Fruit fly (Drosophila melanogaster) whole organism, embryonic: ENCODE data around the gene CG3071.
A peak's percentile ranks its signal among the peaks of the same experiment; 100 is the strongest.

Experiments
- Asciz ChIP-seq: fragments of 200-800 bp; sonication (Bioruptor generic); optimal IDR thresholded peaks from 2 replicates; lab custom pipeline; 2017; ENCODE audit warnings: missing biosample characterization, mild to moderate bottlenecking, missing genetic modification characterization, missing genetic modification reagents
- CG1024 ChIP-seq: fragments of 200-800 bp; sonication (Bioruptor generic); IDR thresholded peaks from 2 replicates; pipeline ENCODE4 v1.3.6; 2022; ENCODE audit warnings: missing biosample characterization, missing genetic modification characterization
- CG11398 ChIP-seq: fragments of 200-800 bp; sonication (Bioruptor generic); optimal IDR thresholded peaks from 2 replicates; lab custom pipeline; 2016; ENCODE audit warnings: missing biosample characterization, missing genetic modification characterization
- CG11695 ChIP-seq: fragments of 200-800 bp; sonication (Bioruptor generic); IDR thresholded peaks from 3 replicates; pipeline ENCODE4 v1.3.6; 2022; ENCODE audit warnings: missing biosample characterization, missing genetic modification characterization
- CG12071 ChIP-seq: fragments of 200-800 bp; sonication (Bioruptor generic); optimal IDR thresholded peaks from 3 replicates; lab custom pipeline; 2018; ENCODE audit warnings: missing biosample characterization, mild to moderate bottlenecking, missing genetic modification characterization
- CG13296 ChIP-seq: fragments of 200-800 bp; sonication (Bioruptor generic); optimal IDR thresholded peaks from 3 replicates; lab custom pipeline; 2018; ENCODE audit warnings: missing biosample characterization, mild to moderate bottlenecking, missing genetic modification characterization
- CG15011 ChIP-seq: fragments of 200-800 bp; sonication (Bioruptor generic); optimal IDR thresholded peaks from 3 replicates; lab custom pipeline; 2018; ENCODE audit warnings: missing biosample characterization, mild to moderate bottlenecking, missing genetic modification characterization
- CG17328 ChIP-seq: fragments of 200-800 bp; sonication (Bioruptor generic); IDR thresholded peaks from 2 replicates; pipeline ENCODE4 v1.3.6; 2022; ENCODE audit warnings: missing biosample characterization, missing genetic modification characterization
- CG17359 ChIP-seq: fragments of 200-800 bp; sonication (Bioruptor generic); optimal IDR thresholded peaks from 3 replicates; lab custom pipeline; 2018; ENCODE audit warnings: missing biosample characterization, mild to moderate bottlenecking, missing genetic modification characterization, moderate library complexity
- CG2129 ChIP-seq: fragments of 200-800 bp; sonication (Bioruptor generic); IDR thresholded peaks from 2 replicates; pipeline ENCODE4 v1.3.6; 2022; ENCODE audit warnings: missing biosample characterization, missing genetic modification characterization; ENCODE audit not compliant: partially characterized antibody
- CG3163 ChIP-seq: fragments of 200-800 bp; sonication (Bioruptor generic); optimal IDR thresholded peaks from 3 replicates; lab custom pipeline; 2016; ENCODE audit warnings: missing biosample characterization, missing genetic modification characterization
- CG3407 ChIP-seq: fragments of 200-800 bp; sonication (Bioruptor generic); optimal IDR thresholded peaks from 2 replicates; lab custom pipeline; 2018; ENCODE audit warnings: missing biosample characterization, mild to moderate bottlenecking, missing genetic modification characterization
- CG6689 ChIP-seq: fragments of 200-800 bp; sonication (Bioruptor generic); IDR thresholded peaks from 2 replicates; pipeline ENCODE4 v1.3.6; 2022; ENCODE audit warnings: missing biosample characterization, missing genetic modification characterization
- CG7357 ChIP-seq: fragments of 200-800 bp; sonication (Bioruptor generic); IDR thresholded peaks from 3 replicates; pipeline ENCODE4 v1.3.6; 2022; ENCODE audit warnings: missing biosample characterization, missing genetic modification characterization
- CG8388 ChIP-seq: fragments of 200-800 bp; sonication (Bioruptor generic); optimal IDR thresholded peaks from 2 replicates; lab custom pipeline; 2019; ENCODE audit warnings: missing biosample characterization, mild to moderate bottlenecking, missing genetic modification characterization, moderate library complexity
- CoRest ChIP-seq: fragments of 200-800 bp; sonication (Bioruptor generic); optimal IDR thresholded peaks from 3 replicates; lab custom pipeline; 2018; ENCODE audit warnings: missing biosample characterization, mild to moderate bottlenecking, missing genetic modification characterization, moderate library complexity
- D ChIP-seq, 2 experiments: fragments of 200-800 bp in 1 of 2; fragments of >200 bp in 1 of 2; sonication (Bioruptor generic) in 1 of 2; optimal IDR thresholded peaks; 2 replicates in 1 of 2; 3 replicates in 1 of 2; lab custom pipeline; 2017; ENCODE audit warnings: mild to moderate bottlenecking in 1 of 2, missing biosample characterization in 1 of 2, missing genetic modification characterization in 1 of 2, missing genetic modification reagents in 1 of 2
- Dip2 ChIP-seq: fragments of 200-800 bp; sonication (Bioruptor generic); IDR thresholded peaks from 2 replicates; pipeline ENCODE4 v1.3.6; 2022; ENCODE audit warnings: missing biosample characterization, missing genetic modification characterization
- ERR ChIP-seq: fragments of 200-800 bp; sonication (Bioruptor generic); optimal IDR thresholded peaks from 2 replicates; lab custom pipeline; 2016; ENCODE audit warnings: missing biosample characterization, missing genetic modification characterization
- Fer1 ChIP-seq: fragments of 200-800 bp; sonication (Bioruptor generic); optimal IDR thresholded peaks from 2 replicates; lab custom pipeline; 2017; ENCODE audit warnings: missing biosample characterization, mild to moderate bottlenecking, missing genetic modification characterization
- Fer2 ChIP-seq: fragments of 200-800 bp; sonication (Bioruptor generic); optimal IDR thresholded peaks from 2 replicates; lab custom pipeline; 2018; ENCODE audit warnings: missing biosample characterization, mild to moderate bottlenecking, missing genetic modification characterization, moderate library complexity
- H2.0 ChIP-seq: fragments of 200-800 bp; sonication (Bioruptor generic); IDR thresholded peaks from 2 replicates; pipeline ENCODE4 v1.3.6; 2022; ENCODE audit warnings: missing biosample characterization, missing genetic modification characterization
- Hmr ChIP-seq: fragments of 200-800 bp; sonication (Bioruptor generic); optimal IDR thresholded peaks from 3 replicates; lab custom pipeline; 2017; ENCODE audit warnings: mild to moderate bottlenecking, missing biosample characterization, missing genetic modification reagents, missing genetic modification characterization
- Hr78 ChIP-seq, 2 experiments: fragments of 200-800 bp in 1 of 2; fragments of >200 bp in 1 of 2; sonication (Bioruptor generic) in 1 of 2; optimal IDR thresholded peaks; 2 replicates each; lab custom pipeline; 2017 to 2019; ENCODE audit warnings: missing biosample characterization in 2 of 2, missing genetic modification characterization in 2 of 2, mild to moderate bottlenecking in 1 of 2, moderate library complexity in 1 of 2
- NC2β ChIP-seq: fragments of 200-800 bp; sonication (Bioruptor generic); optimal IDR thresholded peaks from 2 replicates; lab custom pipeline; 2016; ENCODE audit warnings: missing biosample characterization, missing genetic modification characterization
- Nf-YB ChIP-seq: fragments of 200-800 bp; sonication (Bioruptor generic); optimal IDR thresholded peaks from 3 replicates; lab custom pipeline; 2019; ENCODE audit warnings: missing biosample characterization, mild to moderate bottlenecking, missing genetic modification characterization, moderate library complexity
- Sox102F ChIP-seq: fragments of 200-800 bp; sonication (Bioruptor generic); optimal IDR thresholded peaks from 2 replicates; lab custom pipeline; 2018; ENCODE audit warnings: missing biosample characterization, mild to moderate bottlenecking, missing genetic modification characterization, moderate library complexity
- Stat92E ChIP-seq, 3 experiments: fragments of >200 bp in 2 of 3; fragments of 200-800 bp in 1 of 3; sonication (Bioruptor generic) in 1 of 3; optimal IDR thresholded peaks; 2 replicates each; lab custom pipeline; 2017 to 2019; ENCODE audit warnings: missing biosample characterization in 3 of 3, missing genetic modification characterization in 3 of 3, mild to moderate bottlenecking in 1 of 3, moderate library complexity in 1 of 3
- ac ChIP-seq: fragments of 200-800 bp; sonication (Bioruptor generic); optimal IDR thresholded peaks from 3 replicates; lab custom pipeline; 2017; ENCODE audit warnings: missing biosample characterization, mild to moderate bottlenecking, missing genetic modification characterization
- bcd ChIP-seq: fragments of 200-800 bp; sonication (Bioruptor generic); optimal IDR thresholded peaks from 2 replicates; lab custom pipeline; 2017; ENCODE audit warnings: missing biosample characterization, mild to moderate bottlenecking, missing genetic modification characterization
- cg ChIP-seq: fragments of 200-800 bp; sonication (Bioruptor generic); optimal IDR thresholded peaks from 3 replicates; lab custom pipeline; 2019; ENCODE audit warnings: missing biosample characterization, mild to moderate bottlenecking, missing genetic modification characterization, moderate library complexity
- dimm ChIP-seq: fragments of 200-800 bp; sonication (Bioruptor generic); IDR thresholded peaks from 2 replicates; pipeline ENCODE4 v1.3.6; 2022; ENCODE audit warnings: missing biosample characterization, missing genetic modification characterization
- ewg ChIP-seq: fragments of 200-800 bp; sonication (Bioruptor generic); optimal IDR thresholded peaks from 3 replicates; lab custom pipeline; 2017; ENCODE audit warnings: mild to moderate bottlenecking, missing biosample characterization, missing genetic modification reagents, missing genetic modification characterization
- fd102C ChIP-seq: fragments of 200-800 bp; sonication (Bioruptor generic); optimal IDR thresholded peaks from 2 replicates; lab custom pipeline; 2018; ENCODE audit warnings: missing biosample characterization, mild to moderate bottlenecking, missing genetic modification characterization, moderate library complexity
- hkb ChIP-seq, 2 experiments: fragments of 200-800 bp in 1 of 2; fragments of >200 bp in 1 of 2; sonication (Bioruptor generic) in 1 of 2; IDR thresholded peaks in 1 of 2; optimal IDR thresholded peaks in 1 of 2; 2 replicates each; pipeline versions ENCODE4 v1.3.6 to Lab custom; 2017 to 2022; ENCODE audit warnings: missing biosample characterization in 1 of 2, missing genetic modification characterization in 1 of 2
- lbe ChIP-seq: fragments of 200-800 bp; sonication (Bioruptor generic); optimal IDR thresholded peaks from 2 replicates; lab custom pipeline; 2016; ENCODE audit warnings: missing biosample characterization, mild to moderate bottlenecking, missing genetic modification characterization
- maf-S ChIP-seq: fragments of 200-800 bp; sonication (Bioruptor generic); optimal IDR thresholded peaks from 2 replicates; lab custom pipeline; 2016; ENCODE audit warnings: missing biosample characterization, missing genetic modification characterization
- org-1 ChIP-seq: fragments of 200-800 bp; sonication (Bioruptor generic); optimal IDR thresholded peaks from 2 replicates; lab custom pipeline; 2017; ENCODE audit warnings: missing biosample characterization, missing genetic modification characterization
- peb ChIP-seq: fragments of 200-800 bp; sonication (Bioruptor generic); IDR thresholded peaks from 2 replicates; pipeline ENCODE4 v1.3.6; 2022; ENCODE audit warnings: missing biosample characterization, missing genetic modification characterization
- sd ChIP-seq: fragments of 200-800 bp; sonication (Bioruptor generic); optimal IDR thresholded peaks from 3 replicates; lab custom pipeline; 2018; ENCODE audit warnings: missing biosample characterization, mild to moderate bottlenecking, missing genetic modification characterization, moderate library complexity
- sens ChIP-seq: fragments of 200-800 bp; sonication (Bioruptor generic); peaks from one replicate; lab custom pipeline; 2016; ENCODE audit warnings: missing biosample characterization, missing genetic modification characterization
- sima ChIP-seq: fragments of 200-800 bp; sonication (Bioruptor generic); optimal IDR thresholded peaks from 2 replicates; lab custom pipeline; 2016; ENCODE audit warnings: missing biosample characterization, missing genetic modification characterization
- sisA ChIP-seq: fragments of 200-800 bp; sonication (Bioruptor generic); IDR thresholded peaks from 2 replicates; pipeline ENCODE4 v1.3.6; 2022; ENCODE audit warnings: missing biosample characterization, missing genetic modification characterization
- tup ChIP-seq: fragments of 200-800 bp; sonication (Bioruptor generic); optimal IDR thresholded peaks from 2 replicates; lab custom pipeline; 2016; ENCODE audit warnings: missing biosample characterization, mild to moderate bottlenecking, missing genetic modification characterization, moderate library complexity
- vvl ChIP-seq: fragments of 200-800 bp; sonication (Bioruptor generic); IDR thresholded peaks from 2 replicates; pipeline ENCODE4 v1.3.6; 2022; ENCODE audit warnings: missing biosample characterization, missing genetic modification characterization
- zfh1 ChIP-seq: fragments of 200-800 bp; sonication (Bioruptor generic); IDR thresholded peaks from 3 replicates; pipeline ENCODE4 v1.3.6; 2022; ENCODE audit warnings: missing biosample characterization, missing genetic modification characterization

The CG3071 gene

DNA sequence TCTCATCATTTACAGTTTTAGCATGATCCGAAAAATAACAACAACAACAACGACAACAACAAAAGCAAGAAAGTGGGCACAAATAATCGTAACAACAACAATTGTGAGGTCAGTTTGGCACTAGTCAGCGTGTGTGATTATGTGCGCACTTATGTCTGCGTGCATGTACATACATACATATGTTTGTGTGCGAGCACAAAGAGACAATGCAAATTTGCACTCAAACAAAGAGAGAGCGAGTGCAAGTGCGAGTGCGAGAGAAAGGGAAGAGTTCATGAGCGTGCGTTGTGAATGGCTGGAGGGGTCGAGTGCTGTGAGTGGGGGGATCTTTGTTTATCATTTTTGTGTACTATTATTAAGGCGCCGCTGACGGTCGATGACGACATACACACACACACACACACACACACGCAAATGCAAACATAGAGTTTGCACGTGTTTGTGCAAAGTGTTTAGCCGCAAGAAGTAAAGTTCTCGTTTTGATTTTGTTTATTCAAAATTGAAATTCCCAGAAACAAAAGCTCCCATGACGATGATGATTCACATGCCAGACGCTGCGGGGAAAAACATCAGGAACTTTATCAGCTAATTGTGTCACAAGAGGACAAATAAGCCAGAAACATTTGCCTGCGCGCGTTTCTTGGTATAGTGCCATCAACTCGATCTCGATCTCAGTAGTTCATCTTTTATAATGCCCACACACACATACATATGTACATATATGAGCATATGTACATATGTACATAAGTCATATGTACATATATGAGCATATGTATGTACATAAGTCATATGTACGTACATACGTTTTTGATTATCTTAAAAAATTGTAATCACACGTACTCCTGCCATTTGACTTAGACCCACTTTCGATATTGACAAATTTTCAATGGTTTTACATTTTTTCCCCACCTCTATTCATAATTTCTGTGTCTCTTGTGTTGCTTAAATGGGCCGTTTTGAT, 32.1 kb downstream of the CG3071 start (continued):
- TF ChIP-seq Fer1: no peak
- TF ChIP-seq Hmr (GFP tag; lab: Kevin White, UChicago): peak; percentile 1
- peak; percentile 1 for TF ChIP-seq CG15011 (GFP tag; lab: Kevin White, UChicago)
- TF ChIP-seq org-1 (GFP tag; lab: Kevin White, UChicago): peak; percentile 15
- TF ChIP-seq CG6689 (GFP tag; lab: Robert Waterston, UW): peak; percentile 19; the same call in 1 of the 2 replicates
- no peak for TF ChIP-seq ERR (GFP tag; lab: Kevin White, UChicago)
- 0 out of 3 replicates have a peak, but pooled peaks have one; percentile 6 for TF ChIP-seq CG11695 (GFP tag; lab: Robert Waterston, UW)
- no peak for TF ChIP-seq Dip2
- TF ChIP-seq CG3407: peak; percentile 20
- peak; percentile 36 for TF ChIP-seq vvl
- peak; percentile 11 for TF ChIP-seq Asciz (GFP tag; lab: Kevin White, UChicago)
- peak; percentile 26 for TF ChIP-seq CG12071 (GFP tag; lab: Kevin White, UChicago)
- TF ChIP-seq NC2β (GFP tag; lab: Kevin White, UChicago): peak; percentile 19
- TF ChIP-seq D (optimal IDR thresholded peaks at IDR 0.05; lab: Kevin White, UChicago): no peak
- TF ChIP-seq D (GFP tag; optimal IDR thresholded peaks at IDR 0.05; lab: Kevin White, UChicago): no peak
- TF ChIP-seq Hr78 (GFP tag; optimal IDR thresholded peaks at IDR 0.05; lab: Kevin White, UChicago): peak in 1 of 2 experiments; percentile 19
- TF ChIP-seq ac: peak; percentile 5
- TF ChIP-seq lbe (GFP tag; lab: Kevin White, UChicago): peak; percentile 40
- peak; percentile 47; the same call in 1 of the 3 replicates for TF ChIP-seq zfh1 (GFP tag; lab: Robert Waterston, UW)
- peak; percentile 16 for TF ChIP-seq bcd (GFP tag; lab: Kevin White, UChicago)
- TF ChIP-seq peb (GFP tag; lab: Robert Waterston, UW): no peak
- no peak for TF ChIP-seq CG2129 (GFP tag; lab: Robert Waterston, UW)
- TF ChIP-seq CG7357 (GFP tag; lab: Robert Waterston, UW): no peak
- peak; percentile 69 for TF ChIP-seq CG3163 (GFP tag; lab: Kevin White, UChicago)
- peak; percentile 9 for TF ChIP-seq CG11398 (GFP tag; lab: Kevin White, UChicago)
- TF ChIP-seq CG17328 (GFP tag; lab: Robert Waterston, UW): 0 out of 2 replicates have a peak, but pooled peaks have one; percentile 10
- TF ChIP-seq tup: no peak
- no peak for TF ChIP-seq CG13296 (GFP tag; lab: Kevin White, UChicago)
- TF ChIP-seq sens (GFP tag; lab: Kevin White, UChicago): peak; percentile 87
- no peak for TF ChIP-seq hkb (optimal IDR thresholded peaks at IDR 0.05; lab: Kevin White, UChicago)
- peak; percentile 26; the same call in 1 of the 2 replicates for TF ChIP-seq hkb (GFP tag; IDR thresholded peaks at IDR 0.05; lab: Robert Waterston, UW)
- no peak for TF ChIP-seq Nf-YB
- TF ChIP-seq dimm (GFP tag; lab: Robert Waterston, UW): 0 out of 2 replicates have a peak, but pooled peaks have one; percentile 35
- no peak for TF ChIP-seq CG8388 (GFP tag; lab: Kevin White, UChicago)
- TF ChIP-seq sd (tag; lab: Kevin White, UChicago): no peak
- no peak for TF ChIP-seq Fer2 (tag; lab: Kevin White, UChicago)
- TF ChIP-seq CG17359 (tag; lab: Kevin White, UChicago): peak; percentile 30
- TF ChIP-seq maf-S (GFP tag; lab: Kevin White, UChicago): no peak
- TF ChIP-seq sima: no peak
- 0 out of 2 replicates have a peak, but pooled peaks have one; percentile 7 for TF ChIP-seq sisA (GFP tag; lab: Robert Waterston, UW)
- peak; percentile 63 for TF ChIP-seq fd102C
- TF ChIP-seq CG1024 (GFP tag; lab: Robert Waterston, UW): peak; percentile 34; the same call in 1 of the 2 replicates
- no peak for TF ChIP-seq Sox102F (GFP tag; lab: Kevin White, UChicago)
- TF ChIP-seq CoRest (tag; lab: Kevin White, UChicago): peak; percentile 8
- peak; percentile 11 for TF ChIP-seq ewg
- TF ChIP-seq Stat92E (GFP tag; optimal IDR thresholded peaks at IDR 0.05; lab: Kevin White, UChicago): peak in 1 of 3 experiments; percentile 76
- peak; percentile 66 for TF ChIP-seq cg (GFP tag; lab: Kevin White, UChicago)
- no peak for TF ChIP-seq H2.0 (GFP tag; lab: Robert Waterston, UW)
